Fruit fly (Drosophila melanogaster) whole organism: ENCODE data around the gene CG3198.

Experiments
- Dll ChIP-seq: fragments of >200 bp; optimal IDR thresholded peaks from 2 replicates; lab custom pipeline; 2017
- pan ChIP-seq: fragments of >200 bp; optimal IDR thresholded peaks from 2 replicates; lab custom pipeline; 2017

DNA sequence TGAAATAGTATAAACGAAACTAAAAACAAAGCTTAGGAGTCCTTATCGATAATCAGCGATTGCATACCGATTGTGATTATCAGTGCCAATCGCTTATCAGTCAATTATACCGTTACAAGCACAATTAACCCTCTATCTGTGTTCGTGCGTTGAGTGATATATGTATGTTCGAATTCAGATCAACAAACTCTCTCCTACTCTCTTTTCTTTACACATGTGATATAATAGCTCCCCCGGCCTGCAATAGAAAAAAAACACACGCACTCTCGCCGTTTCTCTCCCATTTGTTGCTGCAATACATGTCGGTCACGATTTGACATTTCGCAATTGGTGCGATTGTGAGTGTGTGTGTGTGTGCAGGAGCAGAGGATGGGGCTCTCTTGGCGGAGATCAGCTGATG is 11.4 kb downstream of the CG3198 start:
- TF ChIP-seq pan (lab: Kevin White, UChicago) (no peak), Dll (lab: Kevin White, UChicago) (no peak)
